Worm (Caenorhabditis elegans): ENCODE results near the gene C52B11.5.

Gene C52B11.5

ce11 chrX:1302267-1302666 lies 29.7 kb downstream of the C52B11.5 start (continued):
- peak; percentile 69 for TF ChIP-seq ctbp-1 (GFP tag; IDR thresholded peaks at IDR 0.05)
- peak; percentile 89 for TF ChIP-seq nhr-6 (tag; optimal IDR thresholded peaks at IDR 0.05)
- TF ChIP-seq nhr-42 (GFP tag; IDR thresholded peaks at IDR 0.05), result no peak
- no peak for TF ChIP-seq ceh-82 (tag; optimal IDR thresholded peaks at IDR 0.05)
- peak in 1 of 2 experiments; percentile 64 for TF ChIP-seq mdl-1 (tag; optimal IDR thresholded peaks at IDR 0.05)
- no peak for TF ChIP-seq ceh-32 (tag; optimal IDR thresholded peaks at IDR 0.05; ENCODE audit: poor library complexity)
- no peak for TF ChIP-seq Y75B8A.6 (GFP tag; IDR thresholded peaks at IDR 0.05)
- no peak for TF ChIP-seq nhr-10 (tag; optimal IDR thresholded peaks at IDR 0.05)
- TF ChIP-seq aha-1 (tag), result peak; percentile 96
- peak; percentile 72 for TF ChIP-seq hlh-30 (tag; optimal IDR thresholded peaks at IDR 0.05; ENCODE audit: insufficient read depth)
- no peak for TF ChIP-seq tag-97 (GFP tag; IDR thresholded peaks at IDR 0.05)
- TF ChIP-seq mep-1 (tag; optimal IDR thresholded peaks at IDR 0.05), result peak; percentile 91
- TF ChIP-seq zag-1 (tag; optimal IDR thresholded peaks at IDR 0.05), result no peak
- TF ChIP-seq egl-43 (GFP tag; IDR thresholded peaks at IDR 0.05), result peak; percentile 83
- peak; percentile 78 for TF ChIP-seq set-16 (GFP tag; IDR thresholded peaks at IDR 0.05)
- no peak for TF ChIP-seq ama-1 (optimal IDR thresholded peaks at IDR 0.05)
- no peak for TF ChIP-seq daf-12 (tag; optimal IDR thresholded peaks at IDR 0.05)
- TF ChIP-seq zip-11 (GFP tag; IDR thresholded peaks at IDR 0.05), result no peak
- TF ChIP-seq mxl-2 (GFP tag; conservative IDR thresholded peaks at IDR 0.05), result no peak
- TF ChIP-seq dpl-1 (GFP tag; optimal IDR thresholded peaks at IDR 0.05), result peak; percentile 62
- TF ChIP-seq T26A8.4 (GFP tag; IDR thresholded peaks at IDR 0.05), result peak; percentile 61; the same call in 1 of the 2 replicates
- TF ChIP-seq zfp-2 (tag; optimal IDR thresholded peaks at IDR 0.05), result no peak
- no peak for TF ChIP-seq daf-8 (GFP tag; IDR thresholded peaks at IDR 0.05)
- TF ChIP-seq F10B5.3 (tag; optimal IDR thresholded peaks at IDR 0.05), result peak; percentile 53
- TF ChIP-seq pqm-1 (tag; optimal IDR thresholded peaks at IDR 0.05), result peak; percentile 66
- TF ChIP-seq ceh-44 (GFP tag; IDR thresholded peaks at IDR 0.05), result peak; percentile 45; the same call in 1 of the 2 replicates
- no peak for TF ChIP-seq gei-8 (GFP tag; optimal IDR thresholded peaks at IDR 0.05)
- peak; percentile 84 for TF ChIP-seq fkh-10 (GFP tag; optimal IDR thresholded peaks at IDR 0.05)
- TF ChIP-seq aly-2 (tag; optimal IDR thresholded peaks at IDR 0.05), result no peak
- TF ChIP-seq snpc-4 (tag; optimal IDR thresholded peaks at IDR 0.05), result no peak
- peak; percentile 10 for TF ChIP-seq spr-3 (GFP tag; optimal IDR thresholded peaks at IDR 0.05)
- peak; percentile 36 to 39 for TF ChIP-seq daf-16 (GFP tag; optimal IDR thresholded peaks at IDR 0.05)
- TF ChIP-seq daf-16 (tag; optimal IDR thresholded peaks at IDR 0.05), result peak; percentile 77
- TF ChIP-seq mes-2 (tag; optimal IDR thresholded peaks at IDR 0.05; ENCODE audit: poor library complexity, severe bottlenecking), result peak; percentile 91
- TF ChIP-seq lir-3 (tag; optimal IDR thresholded peaks at IDR 0.05), result no peak
- TF ChIP-seq attf-4 (tag; optimal IDR thresholded peaks at IDR 0.05), result no peak
- no peak for TF ChIP-seq Y105C5A.15 (GFP tag; IDR thresholded peaks at IDR 0.05)
- peak; percentile 33 for TF ChIP-seq F37D6.2 (tag; optimal IDR thresholded peaks at IDR 0.05)
- peak; percentile 61 for TF ChIP-seq duxl-1 (tag; optimal IDR thresholded peaks at IDR 0.05; ENCODE audit: poor library complexity)
- no peak for TF ChIP-seq arid-1 (GFP tag; conservative IDR thresholded peaks at IDR 0.05)
- no peak for TF ChIP-seq unc-39 (tag; optimal IDR thresholded peaks at IDR 0.05)
- no peak for TF ChIP-seq sdz-12 (GFP tag; optimal IDR thresholded peaks at IDR 0.05)
- no peak for TF ChIP-seq F49E8.2 (tag; optimal IDR thresholded peaks at IDR 0.05; ENCODE audit: borderline replicate concordance)
- TF ChIP-seq lsy-2 (tag; optimal IDR thresholded peaks at IDR 0.05), result peak; percentile 46 to 80
- TF ChIP-seq dmd-9 (GFP tag; IDR thresholded peaks at IDR 0.05), result no peak
- no peak for TF ChIP-seq zfp-3 (GFP tag; conservative IDR thresholded peaks at IDR 0.05)
- TF ChIP-seq nhr-77 (tag; optimal IDR thresholded peaks at IDR 0.05), result peak; percentile 45
- peak; percentile 87 for TF ChIP-seq hmg-1.1 (GFP tag; IDR thresholded peaks at IDR 0.05)
- TF ChIP-seq dmd-6 (GFP tag; IDR thresholded peaks at IDR 0.05), result peak; percentile 73
- TF ChIP-seq dve-1 (tag; optimal IDR thresholded peaks at IDR 0.05; ENCODE audit: insufficient read depth), result peak; percentile 82
- TF ChIP-seq nhr-76 (tag; optimal IDR thresholded peaks at IDR 0.05), result no peak
- TF ChIP-seq skn-1 (tag; optimal IDR thresholded peaks at IDR 0.05), result no peak
- TF ChIP-seq php-3 (GFP tag; IDR thresholded peaks at IDR 0.05), result no peak
